Fruit fly (Drosophila melanogaster) whole organism, embryonic: Measurements from ENCODE around the gene Mct1.
A peak's percentile ranks its signal among the peaks of the same experiment; 100 is the strongest.

Experiments used
- ATbp ChIP-seq: fragments of 200-800 bp; sonication (Bioruptor generic); optimal IDR thresholded peaks from 2 replicates; lab custom pipeline; 2017; ENCODE audit warnings: missing biosample characterization, mild to moderate bottlenecking, missing genetic modification characterization, missing genetic modification reagents
- CG10321 ChIP-seq: fragments of 200-800 bp; sonication (Bioruptor generic); IDR thresholded peaks from 2 replicates; pipeline ENCODE4 v1.3.6; 2022; ENCODE audit warnings: missing biosample characterization, missing genetic modification characterization
- CG10959 ChIP-seq: fragments of 200-800 bp; sonication (Bioruptor generic); IDR thresholded peaks from 2 replicates; pipeline ENCODE4 v1.3.6; 2022; ENCODE audit warnings: missing biosample characterization, missing genetic modification characterization
- CG11398 ChIP-seq: fragments of 200-800 bp; sonication (Bioruptor generic); optimal IDR thresholded peaks from 2 replicates; lab custom pipeline; 2016; ENCODE audit warnings: missing biosample characterization, missing genetic modification characterization
- CG11504 ChIP-seq: fragments of 200-800 bp; sonication (Bioruptor generic); optimal IDR thresholded peaks from 3 replicates; lab custom pipeline; 2019; ENCODE audit warnings: missing biosample characterization, mild to moderate bottlenecking, missing genetic modification characterization, moderate library complexity
- CG14965 ChIP-seq: fragments of 200-800 bp; sonication (Bioruptor generic); optimal IDR thresholded peaks from 2 replicates; lab custom pipeline; 2016; ENCODE audit warnings: missing biosample characterization, missing genetic modification characterization, borderline replicate concordance
- CG16779 ChIP-seq: fragments of 200-800 bp; sonication (Bioruptor generic); IDR thresholded peaks from 2 replicates; pipeline ENCODE4 v1.3.6; 2022; ENCODE audit warnings: missing biosample characterization, missing genetic modification characterization
- CG2889 ChIP-seq: fragments of 200-800 bp; sonication (Bioruptor generic); IDR thresholded peaks from 3 replicates; pipeline ENCODE4 v1.3.6; 2022; ENCODE audit warnings: missing biosample characterization, missing genetic modification characterization
- CG3065 ChIP-seq: fragments of 200-800 bp; sonication (Bioruptor generic); optimal IDR thresholded peaks from 2 replicates; lab custom pipeline; 2016; ENCODE audit warnings: missing biosample characterization, missing genetic modification characterization
- CG32772 ChIP-seq: fragments of 200-800 bp; sonication (Bioruptor generic); IDR thresholded peaks from 2 replicates; pipeline ENCODE4 v1.3.6; 2022; ENCODE audit warnings: missing biosample characterization, missing genetic modification characterization
- CG4360 ChIP-seq: fragments of 200-800 bp; sonication (Bioruptor generic); IDR thresholded peaks from 2 replicates; pipeline ENCODE4 v1.3.6; 2022; ENCODE audit warnings: missing biosample characterization, missing genetic modification characterization
- CG5953 ChIP-seq: fragments of 200-800 bp; sonication (Bioruptor generic); IDR thresholded peaks from 2 replicates; pipeline ENCODE4 v1.3.6; 2022; ENCODE audit warnings: missing biosample characterization, missing genetic modification characterization
- CG8290 ChIP-seq, 3 experiments: fragments of 200-800 bp; sonication (Bioruptor generic); optimal IDR thresholded peaks; 2 replicates each; lab custom pipeline; 2016 to 2019; ENCODE audit warnings: missing biosample characterization in 3 of 3, missing genetic modification characterization in 3 of 3, mild to moderate bottlenecking in 2 of 3, moderate library complexity in 1 of 3
- CG8478 ChIP-seq: fragments of >200 bp; optimal IDR thresholded peaks from 2 replicates; lab custom pipeline; 2018
- CG9876 ChIP-seq: fragments of 200-800 bp; sonication (Bioruptor generic); optimal IDR thresholded peaks from 2 replicates; lab custom pipeline; 2016; ENCODE audit warnings: missing biosample characterization, missing genetic modification characterization
- CoRest ChIP-seq: fragments of 200-800 bp; sonication (Bioruptor generic); optimal IDR thresholded peaks from 3 replicates; lab custom pipeline; 2018; ENCODE audit warnings: missing biosample characterization, mild to moderate bottlenecking, missing genetic modification characterization, moderate library complexity
- H15 ChIP-seq: fragments of 200-800 bp; sonication (Bioruptor generic); IDR thresholded peaks from 3 replicates; pipeline ENCODE4 v1.3.6; 2022; ENCODE audit warnings: missing biosample characterization, missing genetic modification characterization
- HLH54F ChIP-seq: fragments of 200-800 bp; sonication (Bioruptor generic); optimal IDR thresholded peaks from 3 replicates; lab custom pipeline; 2016; ENCODE audit warnings: missing biosample characterization, missing genetic modification characterization
- Mes4 ChIP-seq: fragments of 200-800 bp; sonication (Bioruptor generic); optimal IDR thresholded peaks from 2 replicates; lab custom pipeline; 2016; ENCODE audit warnings: missing biosample characterization, missing genetic modification characterization
- NC2α ChIP-seq: fragments of 200-800 bp; sonication (Bioruptor generic); optimal IDR thresholded peaks from 2 replicates; lab custom pipeline; 2016; ENCODE audit warnings: missing biosample characterization, missing genetic modification characterization
- Pdp1 ChIP-seq, 2 experiments: fragments of 200-800 bp; sonication (Bioruptor generic); optimal IDR thresholded peaks; 3 replicates each; lab custom pipeline; 2016; ENCODE audit warnings: missing biosample characterization in 2 of 2, missing genetic modification characterization in 2 of 2, mild to moderate bottlenecking in 1 of 2, moderate library complexity in 1 of 2
- Rx ChIP-seq: fragments of 200-800 bp; sonication (Bioruptor generic); IDR thresholded peaks from 2 replicates; pipeline ENCODE4 v1.3.6; 2022; ENCODE audit warnings: missing biosample characterization, missing genetic modification characterization
- Scr ChIP-seq: fragments of 200-800 bp; sonication (Bioruptor generic); IDR thresholded peaks from 2 replicates; pipeline ENCODE4 v1.3.6; 2022; ENCODE audit warnings: missing biosample characterization, missing genetic modification characterization; ENCODE audit not compliant: partially characterized antibody
- Side ChIP-seq: fragments of 200-800 bp; sonication (Bioruptor generic); optimal IDR thresholded peaks from 2 replicates; lab custom pipeline; 2016; ENCODE audit warnings: missing biosample characterization, missing genetic modification characterization
- Sin3A ChIP-seq: fragments of >200 bp; optimal IDR thresholded peaks from 2 replicates; lab custom pipeline; 2018
- Sry-β ChIP-seq: fragments of 200-800 bp; sonication (Bioruptor generic); optimal IDR thresholded peaks from 2 replicates; lab custom pipeline; 2018; ENCODE audit warnings: missing biosample characterization, mild to moderate bottlenecking, missing genetic modification characterization, moderate library complexity
- Xrp1 ChIP-seq: fragments of 200-800 bp; sonication (Bioruptor generic); IDR thresholded peaks from 2 replicates; pipeline ENCODE4 v1.3.6; 2022; ENCODE audit warnings: missing biosample characterization, missing genetic modification characterization
- YL-1 ChIP-seq: fragments of 200-800 bp; sonication (Bioruptor generic); optimal IDR thresholded peaks from 3 replicates; lab custom pipeline; 2017; ENCODE audit warnings: missing biosample characterization, mild to moderate bottlenecking, missing genetic modification characterization
- corto ChIP-seq: fragments of 200-800 bp; sonication (Bioruptor generic); optimal IDR thresholded peaks from 2 replicates; lab custom pipeline; 2016; ENCODE audit warnings: missing biosample characterization, mild to moderate bottlenecking, missing genetic modification characterization, moderate library complexity
- dmrt11E ChIP-seq: fragments of 200-800 bp; sonication (Bioruptor generic); optimal IDR thresholded peaks from 3 replicates; lab custom pipeline; 2018; ENCODE audit warnings: missing biosample characterization, mild to moderate bottlenecking, missing genetic modification characterization, moderate library complexity
- emc ChIP-seq: fragments of 200-800 bp; sonication (Bioruptor generic); optimal IDR thresholded peaks from 2 replicates; lab custom pipeline; 2016; ENCODE audit warnings: missing biosample characterization, missing genetic modification characterization
- ewg ChIP-seq: fragments of 200-800 bp; sonication (Bioruptor generic); optimal IDR thresholded peaks from 3 replicates; lab custom pipeline; 2017; ENCODE audit warnings: mild to moderate bottlenecking, missing biosample characterization, missing genetic modification reagents, missing genetic modification characterization
- fd102C ChIP-seq: fragments of 200-800 bp; sonication (Bioruptor generic); optimal IDR thresholded peaks from 2 replicates; lab custom pipeline; 2018; ENCODE audit warnings: missing biosample characterization, mild to moderate bottlenecking, missing genetic modification characterization, moderate library complexity
- fu2 ChIP-seq: fragments of 200-800 bp; sonication (Bioruptor generic); optimal IDR thresholded peaks from 2 replicates; lab custom pipeline; 2016; ENCODE audit warnings: missing biosample characterization, missing genetic modification characterization
- gcm2 ChIP-seq: fragments of 200-800 bp; sonication (Bioruptor generic); optimal IDR thresholded peaks from 2 replicates; lab custom pipeline; 2016; ENCODE audit warnings: missing biosample characterization, missing genetic modification characterization
- gt ChIP-seq: fragments of 200-800 bp; sonication (Bioruptor generic); IDR thresholded peaks from 2 replicates; pipeline ENCODE4 v1.3.6; 2022; ENCODE audit warnings: missing biosample characterization, missing genetic modification characterization
- hkb ChIP-seq, 2 experiments: fragments of 200-800 bp in 1 of 2; fragments of >200 bp in 1 of 2; sonication (Bioruptor generic) in 1 of 2; IDR thresholded peaks in 1 of 2; optimal IDR thresholded peaks in 1 of 2; 2 replicates each; pipeline versions ENCODE4 v1.3.6 to Lab custom; 2017 to 2022; ENCODE audit warnings: missing biosample characterization in 1 of 2, missing genetic modification characterization in 1 of 2
- insv ChIP-seq, 2 experiments: fragments of 200-800 bp; sonication (Bioruptor generic); optimal IDR thresholded peaks; 3 replicates each; lab custom pipeline; 2016 to 2018; ENCODE audit warnings: missing biosample characterization in 2 of 2, missing genetic modification characterization in 2 of 2
- inv ChIP-seq: fragments of 200-800 bp; sonication (Bioruptor generic); IDR thresholded peaks from 2 replicates; pipeline ENCODE4 v1.3.6; 2022; ENCODE audit warnings: missing biosample characterization, missing genetic modification characterization; ENCODE audit not compliant: partially characterized antibody
- phol ChIP-seq: fragments of 200-800 bp; sonication (Bioruptor generic); optimal IDR thresholded peaks from 3 replicates; lab custom pipeline; 2018; ENCODE audit warnings: missing biosample characterization, mild to moderate bottlenecking, missing genetic modification characterization, moderate library complexity
- psq ChIP-seq: fragments of 200-800 bp; sonication (Bioruptor generic); optimal IDR thresholded peaks from 2 replicates; lab custom pipeline; 2017; ENCODE audit warnings: missing biosample characterization, missing genetic modification characterization
- ranshi ChIP-seq: fragments of 200-800 bp; sonication (Bioruptor generic); IDR thresholded peaks from 2 replicates; pipeline ENCODE4 v1.3.6; 2022; ENCODE audit warnings: missing biosample characterization, missing genetic modification characterization
- ro ChIP-seq: fragments of 200-800 bp; sonication (Bioruptor generic); IDR thresholded peaks from 2 replicates; pipeline ENCODE4 v1.3.6; 2022; ENCODE audit warnings: missing biosample characterization, missing genetic modification characterization
- row ChIP-seq: fragments of 200-800 bp; sonication (Bioruptor generic); IDR thresholded peaks from 3 replicates; pipeline ENCODE4 v1.3.6; 2022; ENCODE audit warnings: missing biosample characterization, missing genetic modification characterization
- salm ChIP-seq: fragments of 200-800 bp; sonication (Bioruptor generic); optimal IDR thresholded peaks from 2 replicates; lab custom pipeline; 2018; ENCODE audit warnings: missing biosample characterization, mild to moderate bottlenecking, missing genetic modification characterization
- sisA ChIP-seq: fragments of 200-800 bp; sonication (Bioruptor generic); IDR thresholded peaks from 2 replicates; pipeline ENCODE4 v1.3.6; 2022; ENCODE audit warnings: missing biosample characterization, missing genetic modification characterization
- slp2 ChIP-seq: fragments of 200-800 bp; sonication (Bioruptor generic); optimal IDR thresholded peaks from 2 replicates; lab custom pipeline; 2016; ENCODE audit warnings: missing biosample characterization, missing genetic modification characterization
- stc ChIP-seq: fragments of 200-800 bp; sonication (Bioruptor generic); IDR thresholded peaks from 2 replicates; pipeline ENCODE4 v1.3.6; 2022; ENCODE audit warnings: missing biosample characterization, missing genetic modification characterization
- trem ChIP-seq: fragments of 200-800 bp; optimal IDR thresholded peaks from 3 replicates; lab custom pipeline; 2019; ENCODE audit warnings: missing biosample characterization, mild to moderate bottlenecking, missing genetic modification characterization, moderate library complexity
- twi ChIP-seq: fragments of 200-800 bp; optimal IDR thresholded peaks from 2 replicates; lab custom pipeline; 2019; ENCODE audit warnings: missing biosample characterization, mild to moderate bottlenecking, missing genetic modification characterization, moderate library complexity
- unpg ChIP-seq: fragments of 200-800 bp; sonication (Bioruptor generic); optimal IDR thresholded peaks from 3 replicates; lab custom pipeline; 2018; ENCODE audit warnings: missing biosample characterization, mild to moderate bottlenecking, missing genetic modification characterization, moderate library complexity
- vvl ChIP-seq: fragments of 200-800 bp; sonication (Bioruptor generic); IDR thresholded peaks from 2 replicates; pipeline ENCODE4 v1.3.6; 2022; ENCODE audit warnings: missing biosample characterization, missing genetic modification characterization

Gene Mct1

DNA sequence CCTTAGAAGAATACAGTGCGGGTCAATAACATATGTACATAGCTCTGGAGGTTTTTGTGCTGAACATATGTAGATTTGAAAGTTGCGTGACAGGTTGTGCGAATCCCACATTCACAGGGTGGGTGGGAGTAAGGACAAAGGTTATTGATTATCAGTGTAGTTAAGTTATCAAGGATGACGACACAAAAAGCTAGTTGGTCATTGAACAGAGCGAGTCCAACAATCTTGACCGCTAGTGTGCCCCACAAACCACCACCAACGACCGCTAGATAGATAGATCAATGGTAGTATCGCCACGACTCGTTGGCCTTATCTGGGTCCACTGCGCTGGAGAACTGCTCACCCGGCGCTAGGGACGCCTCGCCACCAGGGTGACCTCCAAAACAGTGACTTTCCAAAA lies 42.4 kb upstream of the Mct1 start (continued):
- TF ChIP-seq CG10321 (GFP tag; lab: Robert Waterston, UW) (no peak), Scr (no peak), NC2α (GFP tag; lab: Kevin White, UChicago) (no peak), emc (GFP tag; lab: Kevin White, UChicago) (no peak), CG2889 (no peak), CG8290 (GFP tag; optimal IDR thresholded peaks at IDR 0.05; lab: Kevin White, UChicago) (no peak), CG8290 (tag; optimal IDR thresholded peaks at IDR 0.05; lab: Kevin White, UChicago) (peak in 1 of 2 experiments; percentile 58), ewg (no peak), phol (tag; lab: Kevin White, UChicago) (no peak), fu2 (GFP tag; lab: Kevin White, UChicago) (no peak), fd102C (GFP tag; lab: Kevin White, UChicago) (no peak), Rx (0 out of 2 replicates have a peak, but pooled peaks have one; percentile 21), insv (GFP tag; optimal IDR thresholded peaks at IDR 0.05; lab: Kevin White, UChicago) (no peak), gcm2 (no peak), ro (GFP tag; lab: Robert Waterston, UW) (no peak), hkb (optimal IDR thresholded peaks at IDR 0.05; lab: Kevin White, UChicago) (no peak), hkb (GFP tag; IDR thresholded peaks at IDR 0.05; lab: Robert Waterston, UW) (peak; percentile 38; the same call in 1 of the 2 replicates), CG9876 (no peak), ATbp (no peak), CG3065 (GFP tag; lab: Kevin White, UChicago) (no peak), inv (GFP tag; lab: Robert Waterston, UW) (no peak), CG5953 (GFP tag; lab: Robert Waterston, UW) (no peak), Sry-β (no peak), HLH54F (GFP tag; lab: Kevin White, UChicago) (no peak), ranshi (GFP tag; lab: Robert Waterston, UW) (peak; percentile 22; the same call in 1 of the 2 replicates), vvl (GFP tag; lab: Robert Waterston, UW) (peak; percentile 17; the same call in 1 of the 2 replicates), twi (tag; lab: Kevin White, UChicago) (no peak), CG11504 (tag; lab: Kevin White, UChicago) (no peak), YL-1 (GFP tag; lab: Kevin White, UChicago) (no peak), CG16779 (GFP tag; lab: Robert Waterston, UW) (no peak), unpg (peak; percentile 35), Side (GFP tag; lab: Kevin White, UChicago) (no peak), CG8478 (lab: Kevin White, UChicago) (no peak), stc (GFP tag; lab: Robert Waterston, UW) (no peak), CoRest (no peak), Pdp1 (GFP tag; optimal IDR thresholded peaks at IDR 0.05; lab: Kevin White, UChicago) (no peak), CG11398 (GFP tag; lab: Kevin White, UChicago) (no peak), Sin3A (lab: Kevin White, UChicago) (no peak), trem (tag; lab: Kevin White, UChicago) (no peak), Mes4 (GFP tag; lab: Kevin White, UChicago) (no peak), CG14965 (GFP tag; lab: Kevin White, UChicago) (no peak), H15 (GFP tag; lab: Robert Waterston, UW) (no peak), slp2 (GFP tag; lab: Kevin White, UChicago) (no peak), corto (no peak), CG10959 (GFP tag; lab: Robert Waterston, UW) (no peak), dmrt11E (tag; lab: Kevin White, UChicago) (no peak), CG4360 (GFP tag; lab: Robert Waterston, UW) (no peak), gt (GFP tag; lab: Robert Waterston, UW) (no peak), psq (GFP tag; lab: Kevin White, UChicago) (no peak), sisA (GFP tag; lab: Robert Waterston, UW) (no peak), CG32772 (no peak), Xrp1 (GFP tag; lab: Robert Waterston, UW) (peak; percentile 24; the same call in 1 of the 2 replicates), salm (no peak), row (GFP tag; lab: Robert Waterston, UW) (no peak; the same call in 2 of the 3 replicates)
